Worm (Caenorhabditis elegans): ENCODE results near the gene ech-8.

ech-8 gene

DNA sequence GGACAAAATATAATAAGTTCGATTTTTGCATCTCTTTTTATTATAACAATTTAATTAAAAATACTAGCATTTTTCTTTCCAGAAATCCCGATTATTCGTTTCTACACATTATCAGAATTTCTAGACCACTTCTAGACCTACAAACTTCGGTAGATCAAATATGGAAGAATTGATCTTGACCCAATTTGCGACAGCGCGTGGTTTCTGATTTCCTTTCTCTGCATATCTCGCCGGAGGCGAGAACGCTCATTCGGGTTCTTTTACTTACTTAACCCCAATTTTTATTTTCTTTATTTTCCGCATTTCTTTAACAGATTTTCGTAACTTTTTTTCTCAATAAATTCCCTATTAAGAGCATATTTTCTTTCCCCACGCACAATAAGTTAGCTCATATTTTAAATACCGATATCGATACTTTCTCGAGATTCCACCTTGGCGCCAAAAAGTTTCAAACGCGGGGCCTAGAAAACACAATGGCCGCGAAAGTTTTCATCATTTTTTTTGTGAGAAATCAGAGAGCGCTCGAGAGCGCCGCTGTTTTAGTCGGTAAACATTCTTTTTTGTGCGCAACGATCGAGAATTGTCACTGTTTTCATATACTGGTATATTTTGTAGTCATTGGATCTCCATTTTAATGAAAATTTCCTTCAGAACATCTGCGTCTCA, 3.6 kb upstream of the ech-8 start:
- no peak for TF ChIP-seq flt-1 (GFP tag; IDR thresholded peaks at IDR 0.05)
- TF ChIP-seq aly-1 (tag; optimal IDR thresholded peaks at IDR 0.05): no peak
- no peak for TF ChIP-seq ets-7 (tag; optimal IDR thresholded peaks at IDR 0.05)
- TF ChIP-seq sea-1 (GFP tag; conservative IDR thresholded peaks at IDR 0.05): no peak
- no peak for TF ChIP-seq ceh-13 (GFP tag; optimal IDR thresholded peaks at IDR 0.05)
- no peak for TF ChIP-seq hnd-1 (tag; optimal IDR thresholded peaks at IDR 0.05)
- TF ChIP-seq hmg-4 (GFP tag; optimal IDR thresholded peaks at IDR 0.05): no peak
- TF ChIP-seq hmbx-1 (tag; optimal IDR thresholded peaks at IDR 0.05): no peak
- TF ChIP-seq scrt-1 (GFP tag; IDR thresholded peaks at IDR 0.05): no peak

DNA sequence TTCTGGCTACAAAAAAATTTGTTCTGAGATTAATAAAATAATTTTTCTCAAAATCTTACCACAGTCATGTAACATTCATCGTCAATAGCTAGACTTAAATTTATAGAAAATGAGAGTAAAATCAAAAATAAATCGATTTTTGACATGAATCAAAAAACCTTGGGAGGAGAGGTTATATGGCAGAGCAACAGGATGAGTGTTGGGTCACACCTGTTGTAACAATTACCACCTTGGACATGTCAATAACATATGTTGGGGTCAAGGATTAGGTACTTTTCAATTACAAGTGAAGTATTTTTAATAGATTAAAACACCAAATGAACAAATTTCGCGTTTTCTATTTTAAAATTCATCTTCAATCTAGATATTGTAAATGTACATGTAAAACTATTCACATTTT, 2.7 kb upstream of the ech-8 start, which contains the start of gene lipl-7:
TSS of gene lipl-7 (minus strand) at position 165 of the 400 bp plus-strand sequence.
- TF ChIP-seq ceh-36 (tag; optimal IDR thresholded peaks at IDR 0.05) (no peak), ceh-13 (GFP tag; optimal IDR thresholded peaks at IDR 0.05) (no peak)

DNA sequence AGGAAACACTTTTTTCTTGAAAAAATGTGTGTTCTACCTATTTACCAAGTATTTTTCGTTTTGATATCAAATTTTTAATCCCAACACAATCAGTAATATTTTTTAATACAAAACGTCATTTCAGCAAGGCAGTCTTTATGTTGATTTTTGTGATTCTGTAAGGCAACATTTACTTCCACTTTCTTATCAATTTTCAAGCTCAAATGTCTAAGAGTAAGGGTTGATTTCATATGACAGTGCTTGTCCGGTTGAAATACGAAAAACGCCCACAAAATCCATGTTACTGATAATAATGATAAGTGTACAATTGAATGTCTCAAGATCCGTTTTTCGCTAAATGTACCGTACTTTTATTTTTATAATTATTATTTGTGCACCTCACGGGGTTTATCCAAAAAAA, 2.9 kb downstream of the ech-8 start:
- TF ChIP-seq hnd-1 (tag; optimal IDR thresholded peaks at IDR 0.05) (no peak), ama-1 (optimal IDR thresholded peaks at IDR 0.05) (no peak), ceh-13 (GFP tag; optimal IDR thresholded peaks at IDR 0.05) (no peak), hmbx-1 (tag; optimal IDR thresholded peaks at IDR 0.05) (no peak), B0310.2 (tag; optimal IDR thresholded peaks at IDR 0.05) (no peak), scrt-1 (GFP tag; IDR thresholded peaks at IDR 0.05) (no peak), ets-7 (tag; optimal IDR thresholded peaks at IDR 0.05) (no peak), hmg-4 (GFP tag; optimal IDR thresholded peaks at IDR 0.05) (no peak), sea-1 (GFP tag; conservative IDR thresholded peaks at IDR 0.05) (no peak), tra-4 (tag; optimal IDR thresholded peaks at IDR 0.05) (no peak), pes-1 (GFP tag; IDR thresholded peaks at IDR 0.05) (no peak), aly-1 (tag; optimal IDR thresholded peaks at IDR 0.05) (no peak), tbx-11 (GFP tag; IDR thresholded peaks at IDR 0.05) (no peak), flt-1 (GFP tag; IDR thresholded peaks at IDR 0.05) (no peak), F13C5.2 (tag; optimal IDR thresholded peaks at IDR 0.05) (no peak), ceh-36 (tag; optimal IDR thresholded peaks at IDR 0.05) (no peak), tbx-37 (GFP tag; conservative IDR thresholded peaks at IDR 0.05) (no peak)

DNA sequence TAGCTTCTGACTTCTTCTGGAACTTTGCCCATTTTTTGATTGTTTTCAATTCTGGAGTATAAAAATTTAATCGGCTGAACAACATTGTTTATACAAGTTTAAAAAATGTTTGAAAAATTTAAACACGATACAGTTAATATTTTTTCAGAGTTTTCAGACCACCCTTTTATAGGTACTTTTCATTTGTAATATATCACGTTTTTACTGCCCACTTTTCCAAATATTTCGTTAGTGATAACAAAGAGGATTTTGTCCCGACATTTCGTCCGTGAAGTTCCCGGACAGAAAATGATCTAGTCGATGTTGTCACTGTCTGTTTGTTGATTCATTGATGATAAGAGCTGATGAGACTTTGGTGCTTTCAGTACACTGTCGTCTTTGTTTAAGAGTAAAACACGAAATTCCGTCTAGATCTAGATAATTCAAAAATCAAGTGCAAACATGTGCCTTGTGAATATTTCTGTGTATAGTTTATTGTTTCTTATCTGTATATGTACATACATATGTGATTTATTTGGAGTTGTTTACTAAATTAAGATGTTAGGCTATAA, 3.6 kb downstream of the ech-8 start, which contains the start of gene ech-9:
TSS of gene ech-9 (minus strand) at position 51 of the 551 bp plus-strand sequence.
- TF ChIP-seq pes-1 (GFP tag; IDR thresholded peaks at IDR 0.05): no peak
- no peak for TF ChIP-seq ets-7 (tag; optimal IDR thresholded peaks at IDR 0.05)
- no peak for TF ChIP-seq hmg-4 (GFP tag; optimal IDR thresholded peaks at IDR 0.05)
- TF ChIP-seq hnd-1 (tag; optimal IDR thresholded peaks at IDR 0.05): no peak

DNA sequence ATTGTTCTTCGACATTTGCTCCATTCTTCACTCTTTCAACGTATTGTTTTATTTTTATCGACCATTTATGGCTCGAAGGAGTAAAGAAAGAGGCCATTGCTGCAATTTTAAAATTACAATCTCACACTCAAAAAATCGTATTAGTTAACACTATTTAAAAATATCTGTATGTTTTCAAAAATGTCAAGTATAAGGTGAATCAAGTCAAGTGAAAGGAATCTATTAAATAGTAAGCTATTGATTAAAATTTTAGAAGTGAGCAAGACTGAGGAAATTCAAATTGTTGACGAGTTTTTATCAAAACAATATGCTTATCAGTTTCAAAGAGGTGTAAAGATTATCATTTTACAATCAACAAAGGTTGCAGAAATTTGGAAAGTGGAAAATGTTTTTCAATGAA, 6.5 kb downstream of the ech-8 start, which contains the start of gene F01G10.4:
TSS of gene F01G10.4 (minus strand) at position 101 of the 400 bp plus-strand sequence.
- TF ChIP-seq hnd-1 (tag; optimal IDR thresholded peaks at IDR 0.05) (no peak), aly-1 (tag; optimal IDR thresholded peaks at IDR 0.05) (no peak), B0310.2 (tag; optimal IDR thresholded peaks at IDR 0.05) (no peak), ceh-13 (GFP tag; optimal IDR thresholded peaks at IDR 0.05) (no peak), tra-4 (tag; optimal IDR thresholded peaks at IDR 0.05) (no peak), F13C5.2 (tag; optimal IDR thresholded peaks at IDR 0.05) (no peak), hmg-4 (GFP tag; optimal IDR thresholded peaks at IDR 0.05) (no peak), pes-1 (GFP tag; IDR thresholded peaks at IDR 0.05) (no peak), hmbx-1 (tag; optimal IDR thresholded peaks at IDR 0.05) (no peak), ama-1 (optimal IDR thresholded peaks at IDR 0.05) (no peak)

DNA sequence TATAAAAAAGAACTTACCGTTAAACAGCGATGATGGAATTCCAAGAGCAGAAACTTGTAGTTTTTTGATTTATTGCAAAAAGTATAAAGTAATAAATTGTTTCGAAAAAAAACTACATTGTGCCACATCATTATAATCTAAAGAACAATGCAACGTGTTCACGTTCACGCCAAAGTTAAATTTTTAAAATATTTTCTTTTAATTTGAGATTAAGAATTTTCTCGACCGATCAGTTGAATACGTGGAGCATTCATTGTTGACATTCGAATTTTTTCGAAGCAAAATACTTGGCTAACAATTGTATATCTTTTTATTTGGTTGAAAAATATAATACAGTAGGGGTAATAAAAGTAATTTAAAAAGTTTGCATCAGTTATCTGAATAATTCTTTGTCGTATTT, 8.0 kb downstream of the ech-8 start, which contains the start of gene F01G10.5:
TSS of gene F01G10.5 (minus strand) at position 101 of the 400 bp plus-strand sequence.
- TF ChIP-seq ets-7 (tag; optimal IDR thresholded peaks at IDR 0.05) (no peak), tbx-11 (GFP tag; IDR thresholded peaks at IDR 0.05) (no peak), hmbx-1 (tag; optimal IDR thresholded peaks at IDR 0.05) (no peak), hmg-4 (GFP tag; optimal IDR thresholded peaks at IDR 0.05) (no peak), flt-1 (GFP tag; IDR thresholded peaks at IDR 0.05) (no peak), F13C5.2 (tag; optimal IDR thresholded peaks at IDR 0.05) (no peak), ceh-13 (GFP tag; optimal IDR thresholded peaks at IDR 0.05) (no peak), aly-1 (tag; optimal IDR thresholded peaks at IDR 0.05) (no peak), hnd-1 (tag; optimal IDR thresholded peaks at IDR 0.05) (no peak), B0310.2 (tag; optimal IDR thresholded peaks at IDR 0.05) (no peak), ama-1 (optimal IDR thresholded peaks at IDR 0.05) (no peak), scrt-1 (GFP tag; IDR thresholded peaks at IDR 0.05) (no peak), sea-1 (GFP tag; conservative IDR thresholded peaks at IDR 0.05) (no peak), ceh-36 (tag; optimal IDR thresholded peaks at IDR 0.05) (no peak), pes-1 (GFP tag; IDR thresholded peaks at IDR 0.05) (no peak), tra-4 (tag; optimal IDR thresholded peaks at IDR 0.05) (no peak), tbx-37 (GFP tag; conservative IDR thresholded peaks at IDR 0.05) (no peak)

DNA sequence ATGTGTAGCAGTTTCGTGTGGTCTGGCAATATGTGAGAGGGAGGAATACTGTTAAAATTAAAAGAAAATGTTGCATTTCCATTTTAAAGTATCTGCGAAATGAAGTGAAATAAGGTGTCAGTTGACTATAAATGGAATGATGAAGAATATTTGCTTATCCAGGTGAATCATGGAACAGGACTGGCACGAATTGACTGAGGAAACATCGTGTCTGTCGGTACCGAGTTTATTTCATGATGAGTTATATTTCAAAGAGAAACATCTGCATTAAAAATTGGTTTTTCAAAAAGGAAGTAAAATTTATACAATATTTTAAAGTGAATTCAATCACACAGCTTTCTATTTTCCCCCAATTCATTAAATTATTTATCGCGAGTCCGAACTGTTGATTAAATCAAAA, 11.4 kb downstream of the ech-8 start, which contains the start of gene F01G10.6:
TSS of gene F01G10.6 (minus strand) at position 101 of the 400 bp plus-strand sequence.
- no peak for TF ChIP-seq tra-4 (tag; optimal IDR thresholded peaks at IDR 0.05)
- no peak for TF ChIP-seq ceh-36 (tag; optimal IDR thresholded peaks at IDR 0.05)
- no peak for TF ChIP-seq tbx-37 (GFP tag; conservative IDR thresholded peaks at IDR 0.05)
- no peak for TF ChIP-seq hmg-4 (GFP tag; optimal IDR thresholded peaks at IDR 0.05)

DNA sequence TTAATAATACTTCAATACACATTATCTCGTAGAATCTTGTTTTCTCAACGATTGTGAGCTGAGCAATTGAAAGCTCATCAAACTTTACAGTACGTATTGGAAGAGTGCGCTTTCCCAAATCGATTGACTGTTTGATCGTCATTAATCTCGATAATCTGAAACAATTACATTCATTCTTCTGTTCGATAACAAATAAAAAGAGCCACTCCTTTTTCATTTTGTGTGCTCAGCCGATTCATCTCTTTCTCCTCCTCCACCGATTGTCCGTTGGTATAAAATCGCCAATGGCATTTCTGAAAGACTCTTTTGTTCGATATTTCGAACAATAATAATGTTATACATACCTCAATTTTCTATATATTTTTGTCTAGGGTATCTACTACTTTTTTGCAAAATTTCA, 15.3 kb downstream of the ech-8 start, which contains the start of gene nas-12:
TSS of gene nas-12 (plus strand) at position 301 of the 400 bp plus-strand sequence.
- TF ChIP-seq tbx-37 (GFP tag; conservative IDR thresholded peaks at IDR 0.05) (no peak), sea-1 (GFP tag; conservative IDR thresholded peaks at IDR 0.05) (no peak), tra-4 (tag; optimal IDR thresholded peaks at IDR 0.05) (no peak), flt-1 (GFP tag; IDR thresholded peaks at IDR 0.05) (no peak), aly-1 (tag; optimal IDR thresholded peaks at IDR 0.05) (no peak)
